Worm (Caenorhabditis elegans): ENCODE results near the gene lig-4.

lig-4 gene

DNA sequence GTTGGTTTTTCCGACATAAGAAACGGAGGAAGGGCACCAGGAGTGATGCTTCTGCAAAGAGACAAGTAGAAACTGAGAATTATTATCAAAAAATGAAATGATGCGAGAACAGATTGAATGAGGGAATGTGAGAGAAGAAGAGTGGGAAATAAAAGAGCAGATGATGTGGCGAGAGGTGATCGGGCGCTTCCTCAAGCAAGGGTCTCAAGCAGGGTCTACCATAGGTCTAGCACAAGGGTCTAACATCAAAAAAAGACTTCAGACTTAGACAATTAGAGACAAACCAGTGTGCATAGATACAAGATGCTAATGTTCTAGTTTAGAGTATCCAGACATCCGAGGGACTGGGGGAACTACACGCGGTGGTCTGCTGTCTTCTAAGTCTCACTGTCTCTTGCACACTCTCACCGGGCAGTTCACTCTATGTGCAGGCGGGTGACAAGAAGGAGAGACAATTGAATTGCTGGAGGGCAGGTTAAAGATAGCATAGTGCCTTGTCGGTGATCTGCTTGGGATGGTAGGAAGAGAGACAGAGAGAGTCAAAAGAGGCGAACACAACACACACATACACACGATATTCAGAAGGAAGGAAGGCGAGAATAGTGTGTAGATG is 48.9 kb downstream of the lig-4 start, which contains the start of gene R13A5.7 (continued):
- TF ChIP-seq Y95B8A.8 (GFP tag; IDR thresholded peaks at IDR 0.05) (no peak), lin-35 (GFP tag; optimal IDR thresholded peaks at IDR 0.05) (peak in 1 of 3 experiments; percentile 62), ekl-4 (GFP tag; IDR thresholded peaks at IDR 0.05) (no peak), ztf-6 (GFP tag; IDR thresholded peaks at IDR 0.05) (no peak), lsl-1 (GFP tag; optimal IDR thresholded peaks at IDR 0.05) (no peak), C17E4.6 (GFP tag; IDR thresholded peaks at IDR 0.05) (no peak), bed-2 (GFP tag; IDR thresholded peaks at IDR 0.05) (no peak), tbp1 (GFP tag; optimal IDR thresholded peaks at IDR 0.05) (peak; percentile 36), efl-1 (GFP tag; optimal IDR thresholded peaks at IDR 0.05) (no peak), B0019.2 (GFP tag; conservative IDR thresholded peaks at IDR 0.05) (no peak), nhr-80 (tag; optimal IDR thresholded peaks at IDR 0.05) (peak; percentile 97), madf-8 (GFP tag; conservative IDR thresholded peaks at IDR 0.05) (no peak), atf-7 (tag; optimal IDR thresholded peaks at IDR 0.05) (no peak), ztf-3 (GFP tag; optimal IDR thresholded peaks at IDR 0.05) (no peak), tbx-9 (tag; optimal IDR thresholded peaks at IDR 0.05; ENCODE audit: borderline replicate concordance) (no peak), repo-1 (tag; optimal IDR thresholded peaks at IDR 0.05) (no peak), die-1 (tag; optimal IDR thresholded peaks at IDR 0.05) (peak; percentile 52), dpl-1 (GFP tag; optimal IDR thresholded peaks at IDR 0.05) (no peak), C06A6.2 (GFP tag; conservative IDR thresholded peaks at IDR 0.05) (no peak), mcd-1 (GFP tag; IDR thresholded peaks at IDR 0.05) (no peak; the same call in 1 of the 2 replicates), let-526 (GFP tag; IDR thresholded peaks at IDR 0.05) (0 out of 2 replicates have a peak, but pooled peaks have one; percentile 37), egl-44 (GFP tag; IDR thresholded peaks at IDR 0.05) (peak; percentile 50; the same call in 1 of the 2 replicates), ztf-28 (GFP tag; IDR thresholded peaks at IDR 0.05) (no peak), let-607 (tag; optimal IDR thresholded peaks at IDR 0.05) (peak in 1 of 2 experiments; percentile 26), hmg-20 (GFP tag; IDR thresholded peaks at IDR 0.05) (0 out of 2 replicates have a peak, but pooled peaks have one; percentile 3), bed-1 (GFP tag; IDR thresholded peaks at IDR 0.05) (no peak), mxl-1 (tag; optimal IDR thresholded peaks at IDR 0.05) (no peak), Y67H2A.10 (GFP tag; conservative IDR thresholded peaks at IDR 0.05) (no peak), nhr-179 (tag; optimal IDR thresholded peaks at IDR 0.05) (no peak), B0035.1 (tag; optimal IDR thresholded peaks at IDR 0.05) (no peak), lir-1 (GFP tag; conservative IDR thresholded peaks at IDR 0.05) (no peak), zfh-2 (GFP tag; conservative IDR thresholded peaks at IDR 0.05) (no peak; the same call in none of the 2 replicates), somi-1 (GFP tag; optimal IDR thresholded peaks at IDR 0.05) (peak; percentile 25), dox-1 (GFP tag; IDR thresholded peaks at IDR 0.05) (no peak), snpc-1.1 (tag; optimal IDR thresholded peaks at IDR 0.05; ENCODE audit: insufficient read depth) (no peak), F49E8.2 (tag; optimal IDR thresholded peaks at IDR 0.05; ENCODE audit: insufficient read depth) (no peak), egrh-3 (GFP tag; IDR thresholded peaks at IDR 0.05) (peak; percentile 42; the same call in 1 of the 2 replicates), mes-4 (tag; optimal IDR thresholded peaks at IDR 0.05) (no peak), unc-62 (GFP tag; optimal IDR thresholded peaks at IDR 0.05) (peak; percentile 10), F39B2.1 (GFP tag; IDR thresholded peaks at IDR 0.05) (no peak), pbrm-1 (GFP tag; IDR thresholded peaks at IDR 0.05) (peak; percentile 46; the same call in 1 of the 2 replicates), madf-3 (GFP tag; IDR thresholded peaks at IDR 0.05) (no peak), snpc-3.4 (tag; optimal IDR thresholded peaks at IDR 0.05) (no peak), cebp-1 (GFP tag; IDR thresholded peaks at IDR 0.05) (no peak), cebp-1 (tag; optimal IDR thresholded peaks at IDR 0.05) (peak; percentile 81), zim-3 (tag; optimal IDR thresholded peaks at IDR 0.05) (no peak), unc-130 (GFP tag; optimal IDR thresholded peaks at IDR 0.05) (no peak), nhr-120 (GFP tag; IDR thresholded peaks at IDR 0.05) (no peak)
